Worm (Caenorhabditis elegans): ENCODE measurements around the gene R02D5.8.

DNA sequence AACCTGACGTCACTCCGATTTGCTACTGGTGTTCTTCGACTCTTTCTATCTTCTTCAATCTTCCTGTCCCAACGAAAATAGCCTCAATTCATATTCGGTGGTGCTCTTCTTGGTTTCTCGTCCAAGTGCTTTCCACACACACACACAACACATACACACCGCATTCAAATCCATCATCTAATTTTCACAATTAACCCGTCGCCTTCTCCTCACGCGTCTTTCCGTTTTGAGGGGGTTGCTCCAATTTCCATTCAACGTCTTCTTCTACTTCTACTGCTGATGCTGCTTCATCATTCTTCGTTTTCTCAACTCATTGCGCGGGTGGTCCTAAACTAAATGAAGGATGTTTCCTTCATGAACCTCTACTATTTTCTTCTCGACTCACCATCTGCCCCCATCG is 28.1 kb downstream of the R02D5.8 start:
- TF ChIP-seq elt-2 (tag; optimal IDR thresholded peaks at IDR 0.05) = no peak
- no peak for TF ChIP-seq nhr-11 (tag; optimal IDR thresholded peaks at IDR 0.05)
- TF ChIP-seq pax-1 (tag; optimal IDR thresholded peaks at IDR 0.05) = no peak
- TF ChIP-seq tbx-2 (tag; optimal IDR thresholded peaks at IDR 0.05) = peak; percentile 46
- TF ChIP-seq eyg-1 (tag; optimal IDR thresholded peaks at IDR 0.05) = no peak
